Fruit fly (Drosophila melanogaster): ENCODE measurements around the gene Aasdh.

Aasdh gene

dm6 chr2L:8449358-8449757 is at the start of gene Aasdh:
Gene Aasdh, minus strand, starts transcription at chr2L:8449576.
- TF ChIP-seq brk (GFP tag; optimal IDR thresholded peaks at IDR 0.05) (no peak), fru (GFP tag; optimal IDR thresholded peaks at IDR 0.05) (no peak), woc (GFP tag; optimal IDR thresholded peaks at IDR 0.05) (no peak), br (GFP tag; optimal IDR thresholded peaks at IDR 0.05) (no peak), Mio (GFP tag; optimal IDR thresholded peaks at IDR 0.05) (no peak), sv (GFP tag; optimal IDR thresholded peaks at IDR 0.05) (no peak), lola (GFP tag; optimal IDR thresholded peaks at IDR 0.05) (no peak), Myc (optimal IDR thresholded peaks at IDR 0.05) (no peak), ey (GFP tag; optimal IDR thresholded peaks at IDR 0.05) (no peak), psq (GFP tag; optimal IDR thresholded peaks at IDR 0.05) (no peak), tai (GFP tag; optimal IDR thresholded peaks at IDR 0.05) (no peak), Vsx2 (GFP tag; optimal IDR thresholded peaks at IDR 0.05; ENCODE audit: partially characterized antibody) (no peak), dmrt93B (GFP tag; optimal IDR thresholded peaks at IDR 0.05) (no peak), h (GFP tag; optimal IDR thresholded peaks at IDR 0.05) (no peak), Hr78 (GFP tag; optimal IDR thresholded peaks at IDR 0.05) (no peak), Abd-B (GFP tag; optimal IDR thresholded peaks at IDR 0.05) (no peak), Hnf4 (GFP tag; optimal IDR thresholded peaks at IDR 0.05) (no peak), jim (GFP tag; optimal IDR thresholded peaks at IDR 0.05) (no peak), Dfd (GFP tag; optimal IDR thresholded peaks at IDR 0.05) (no peak), dsf (GFP tag; optimal IDR thresholded peaks at IDR 0.05; ENCODE audit: borderline replicate concordance) (no peak)

- TF ChIP-seq OdsH (GFP tag; optimal IDR thresholded peaks at IDR 0.05) = no peak
- no peak for TF ChIP-seq brk (GFP tag; optimal IDR thresholded peaks at IDR 0.05)
- TF ChIP-seq foxo (GFP tag; optimal IDR thresholded peaks at IDR 0.05) = no peak
- no peak for TF ChIP-seq Dif (GFP tag; optimal IDR thresholded peaks at IDR 0.05; ENCODE audit: partially characterized antibody)
- no peak for TF ChIP-seq usp (GFP tag; optimal IDR thresholded peaks at IDR 0.05)
- TF ChIP-seq dmrt93B (GFP tag; optimal IDR thresholded peaks at IDR 0.05) = no peak
- no peak for TF ChIP-seq Hr83 (GFP tag; optimal IDR thresholded peaks at IDR 0.05; ENCODE audit: poor library complexity, severe bottlenecking)
- TF ChIP-seq lola (GFP tag; optimal IDR thresholded peaks at IDR 0.05) = no peak
- no peak for TF ChIP-seq GATAd (GFP tag; optimal IDR thresholded peaks at IDR 0.05)
- TF ChIP-seq fru (GFP tag; optimal IDR thresholded peaks at IDR 0.05) = no peak
Measured at dm6 chr2L:8496269-8496668, 46.9 kb upstream of the Aasdh start, which contains the start of gene Bace. Gene Bace, minus strand, starts transcription at chr2L:8496307.

- TF ChIP-seq HLH106 (tag; optimal IDR thresholded peaks at IDR 0.05) (no peak), dmrt93B (GFP tag; optimal IDR thresholded peaks at IDR 0.05) (no peak), Jra (GFP tag; optimal IDR thresholded peaks at IDR 0.05) (no peak), dsf (GFP tag; optimal IDR thresholded peaks at IDR 0.05; ENCODE audit: borderline replicate concordance) (no peak), Dfd (GFP tag; optimal IDR thresholded peaks at IDR 0.05) (no peak), Hr78 (GFP tag; optimal IDR thresholded peaks at IDR 0.05) (no peak)
Measured at dm6 chr2L:8490439-8490838, 41.1 kb upstream of the Aasdh start, which contains the start of gene CG43400. Gene CG43400, plus strand, starts transcription at chr2L:8490739.

- TF ChIP-seq Hr78 (GFP tag; optimal IDR thresholded peaks at IDR 0.05) (no peak), dmrt93B (GFP tag; optimal IDR thresholded peaks at IDR 0.05) (no peak), br (GFP tag; optimal IDR thresholded peaks at IDR 0.05) (peak; percentile 4), fru (GFP tag; optimal IDR thresholded peaks at IDR 0.05) (peak; percentile 14), Hr83 (GFP tag; optimal IDR thresholded peaks at IDR 0.05; ENCODE audit: poor library complexity, severe bottlenecking) (peak; percentile 74), dsf (GFP tag; optimal IDR thresholded peaks at IDR 0.05; ENCODE audit: borderline replicate concordance) (peak; percentile 56), foxo (GFP tag; optimal IDR thresholded peaks at IDR 0.05) (no peak), dl (GFP tag; optimal IDR thresholded peaks at IDR 0.05; ENCODE audit: insufficient read depth in 1 of 2, partially characterized antibody in 2 of 2) (no peak), CG9705 (GFP tag; optimal IDR thresholded peaks at IDR 0.05) (no peak), h (GFP tag; optimal IDR thresholded peaks at IDR 0.05) (peak; percentile 56), CG32264 (GFP tag; optimal IDR thresholded peaks at IDR 0.05) (peak; percentile 4), Hnf4 (GFP tag; optimal IDR thresholded peaks at IDR 0.05) (peak; percentile 67), Rel (GFP tag; optimal IDR thresholded peaks at IDR 0.05) (no peak), Rel (tag; optimal IDR thresholded peaks at IDR 0.05) (no peak), Dfd (GFP tag; optimal IDR thresholded peaks at IDR 0.05) (no peak), usp (GFP tag; optimal IDR thresholded peaks at IDR 0.05) (no peak), Dif (GFP tag; optimal IDR thresholded peaks at IDR 0.05; ENCODE audit: partially characterized antibody) (peak; percentile 28), Myc (optimal IDR thresholded peaks at IDR 0.05) (no peak), OdsH (GFP tag; optimal IDR thresholded peaks at IDR 0.05) (no peak), Jra (GFP tag; optimal IDR thresholded peaks at IDR 0.05) (peak; percentile 22), HLH106 (tag; optimal IDR thresholded peaks at IDR 0.05) (no peak), Vsx2 (GFP tag; optimal IDR thresholded peaks at IDR 0.05; ENCODE audit: partially characterized antibody) (no peak), N (GFP tag; optimal IDR thresholded peaks at IDR 0.05) (peak; percentile 39)
Measured at dm6 chr2L:8488735-8489134, 39.4 kb upstream of the Aasdh start, which contains the start of gene CG13088. Gene CG13088, plus strand, starts transcription at chr2L:8488981.
